Worm (Caenorhabditis elegans) whole organism, young adult: ENCODE measurements around the gene vhp-1.

Experiments used
- B0261.1 ChIP-seq: sonication (generic microtip); optimal IDR thresholded peaks from 2 replicates; lab custom pipeline; 2016; ENCODE audit warnings: mild to moderate bottlenecking, missing genetic modification characterization, moderate library complexity, missing compliant biosample characterization
- B0336.3 ChIP-seq: fragments of 200-800 bp; sonication (Bioruptor generic); IDR thresholded peaks from 2 replicates; pipeline ENCODE4 v1.3.6; 2022; ENCODE audit warnings: missing genetic modification characterization, missing compliant biosample characterization
- C06A6.2 ChIP-seq: fragments of 200-800 bp; sonication (Bioruptor generic); conservative IDR thresholded peaks from 2 replicates; pipeline ENCODE4 v1.3.6; 2022; ENCODE audit warnings: missing genetic modification characterization, missing compliant biosample characterization
- D2030.7 ChIP-seq: fragments of 200-800 bp; sonication (Bioruptor generic); IDR thresholded peaks from 2 replicates; pipeline ENCODE4 v1.3.6; 2022; ENCODE audit warnings: missing genetic modification reagents, missing genetic modification characterization, missing compliant biosample characterization
- F23B12.7 ChIP-seq: sonication (generic microtip); optimal IDR thresholded peaks from 2 replicates; lab custom pipeline; 2017; ENCODE audit warnings: missing genetic modification characterization, mild to moderate bottlenecking, missing compliant biosample characterization, antibody characterized with exemption, moderate library complexity; ENCODE audit not compliant: insufficient read depth
- F52B5.7 ChIP-seq: sonication (generic microtip); optimal IDR thresholded peaks from 2 replicates; lab custom pipeline; 2016; ENCODE audit warnings: mild to moderate bottlenecking, missing genetic modification characterization, missing compliant biosample characterization
- F55B11.4 ChIP-seq: sonication (generic microtip); optimal IDR thresholded peaks from 2 replicates; lab custom pipeline; 2016; ENCODE audit warnings: missing compliant biosample characterization, missing genetic modification characterization, borderline replicate concordance; ENCODE audit not compliant: insufficient read depth
- F57A8.1 ChIP-seq: fragments of 200-800 bp; sonication (Bioruptor generic); optimal IDR thresholded peaks from 2 replicates; lab custom pipeline; 2018; ENCODE audit warnings: mild to moderate bottlenecking, missing genetic modification characterization, moderate library complexity, missing compliant biosample characterization
- F57C9.4 ChIP-seq: sonication (generic microtip); optimal IDR thresholded peaks from 2 replicates; lab custom pipeline; 2017; ENCODE audit warnings: mild to moderate bottlenecking, missing genetic modification characterization, missing compliant biosample characterization
- T07F8.4 ChIP-seq: sonication (generic microtip); optimal IDR thresholded peaks from 2 replicates; lab custom pipeline; 2016; ENCODE audit warnings: mild to moderate bottlenecking, missing genetic modification characterization, moderate library complexity, missing compliant biosample characterization
- Y95B8A.8 ChIP-seq: fragments of 200-800 bp; sonication (Bioruptor generic); IDR thresholded peaks from 2 replicates; pipeline ENCODE4 v1.3.6; 2022; ENCODE audit warnings: missing genetic modification reagents, missing genetic modification characterization, missing compliant biosample characterization
- akir-1 ChIP-seq: fragments of 200-800 bp; sonication (Bioruptor generic); optimal IDR thresholded peaks from 2 replicates; lab custom pipeline; 2018; ENCODE audit warnings: mild to moderate bottlenecking, missing genetic modification characterization, moderate library complexity, missing compliant biosample characterization
- attf-3 ChIP-seq: fragments of 200-800 bp; sonication (Bioruptor generic); conservative IDR thresholded peaks from 2 replicates; pipeline ENCODE4 v1.3.6; 2022; ENCODE audit warnings: missing genetic modification reagents, missing genetic modification characterization, missing compliant biosample characterization
- attf-6 ChIP-seq: fragments of 200-800 bp; sonication (Bioruptor generic); IDR thresholded peaks from 2 replicates; pipeline ENCODE4 v1.3.6; 2022; ENCODE audit warnings: missing genetic modification reagents, missing genetic modification characterization, missing compliant biosample characterization
- bed-2 ChIP-seq: fragments of 200-800 bp; sonication (Bioruptor generic); IDR thresholded peaks from 2 replicates; pipeline ENCODE4 v1.3.6; 2022; ENCODE audit warnings: missing genetic modification reagents, missing genetic modification characterization, missing compliant biosample characterization
- ccch-3 ChIP-seq: fragments of 200-800 bp; sonication (Bioruptor generic); optimal IDR thresholded peaks from 2 replicates; lab custom pipeline; 2018; ENCODE audit warnings: mild to moderate bottlenecking, missing genetic modification characterization, missing compliant biosample characterization
- ceh-27 ChIP-seq: fragments of 200-800 bp; sonication (Bioruptor generic); optimal IDR thresholded peaks from 2 replicates; lab custom pipeline; 2018; ENCODE audit warnings: mild to moderate bottlenecking, missing genetic modification characterization, moderate library complexity, missing compliant biosample characterization
- ceh-58 ChIP-seq: fragments of 200-800 bp; sonication (Bioruptor generic); IDR thresholded peaks from 2 replicates; pipeline ENCODE4 v1.3.6; 2022; ENCODE audit warnings: missing genetic modification characterization, missing compliant biosample characterization
- ceh-79 ChIP-seq: sonication (generic microtip); optimal IDR thresholded peaks from 2 replicates; lab custom pipeline; 2017; ENCODE audit warnings: mild to moderate bottlenecking, missing genetic modification characterization, missing compliant biosample characterization
- die-1 ChIP-seq: sonication (generic microtip); optimal IDR thresholded peaks from 2 replicates; lab custom pipeline; 2016; ENCODE audit warnings: missing genotype, mild to moderate bottlenecking, missing genetic modification characterization, missing compliant biosample characterization
- egl-18 ChIP-seq: fragments of 200-800 bp; sonication (Bioruptor generic); IDR thresholded peaks from 2 replicates; pipeline ENCODE4 v1.3.6; 2022; ENCODE audit warnings: missing genetic modification reagents, missing genetic modification characterization, missing compliant biosample characterization
- egrh-3 ChIP-seq: fragments of 200-800 bp; sonication (Bioruptor generic); IDR thresholded peaks from 2 replicates; pipeline ENCODE4 v1.3.6; 2022; ENCODE audit warnings: missing genetic modification reagents, missing genetic modification characterization, missing compliant biosample characterization
- ekl-4 ChIP-seq: fragments of 200-800 bp; sonication (Bioruptor generic); IDR thresholded peaks from 2 replicates; pipeline ENCODE4 v1.3.6; 2022; ENCODE audit warnings: missing genetic modification reagents, missing genetic modification characterization, missing compliant biosample characterization
- ets-4 ChIP-seq: fragments of 200-800 bp; sonication (Bioruptor generic); optimal IDR thresholded peaks from 2 replicates; lab custom pipeline; 2018; ENCODE audit warnings: mild to moderate bottlenecking, missing genetic modification characterization, missing compliant biosample characterization
- fkh-3 ChIP-seq: sonication (generic microtip); optimal IDR thresholded peaks from 2 replicates; lab custom pipeline; 2016; ENCODE audit warnings: mild to moderate bottlenecking, missing genetic modification characterization, missing compliant biosample characterization
- hlh-12 ChIP-seq: sonication (generic microtip); optimal IDR thresholded peaks from 2 replicates; lab custom pipeline; 2016; ENCODE audit warnings: missing genetic modification characterization, missing compliant biosample characterization
- hrde-1 ChIP-seq: sonication (generic microtip); optimal IDR thresholded peaks from 2 replicates; lab custom pipeline; 2016; ENCODE audit warnings: missing genetic modification characterization, mild to moderate bottlenecking, missing compliant biosample characterization, moderate library complexity, missing genotype, missing genetic modification reagents, borderline replicate concordance
- let-607 ChIP-seq, 2 experiments: fragments of 200-800 bp in 1 of 2; sonication (Bioruptor generic) in 1 of 2; sonication (generic microtip) in 1 of 2; optimal IDR thresholded peaks; 2 replicates each; lab custom pipeline; 2016 to 2018; ENCODE audit warnings: mild to moderate bottlenecking in 2 of 2, missing compliant biosample characterization in 2 of 2, missing genetic modification characterization in 2 of 2, moderate library complexity in 2 of 2, missing genotype in 1 of 2
- lin-54 ChIP-seq: fragments of 200-800 bp; sonication (Bioruptor generic); optimal IDR thresholded peaks from 2 replicates; lab custom pipeline; 2018; ENCODE audit warnings: mild to moderate bottlenecking, missing genetic modification characterization, missing compliant biosample characterization
- lir-1 ChIP-seq: fragments of 200-800 bp; sonication (Bioruptor generic); conservative IDR thresholded peaks from 2 replicates; pipeline ENCODE4 v1.3.6; 2022; ENCODE audit warnings: missing genetic modification reagents, missing genetic modification characterization, missing compliant biosample characterization
- lsl-1 ChIP-seq: fragments of 200-800 bp; sonication (Bioruptor generic); optimal IDR thresholded peaks from 2 replicates; lab custom pipeline; 2018; ENCODE audit warnings: mild to moderate bottlenecking, missing genetic modification characterization, moderate library complexity, missing compliant biosample characterization
- madf-8 ChIP-seq: fragments of 200-800 bp; sonication (Bioruptor generic); conservative IDR thresholded peaks from 2 replicates; pipeline ENCODE4 v1.3.6; 2022; ENCODE audit warnings: missing genetic modification reagents, missing genetic modification characterization, missing compliant biosample characterization
- mcd-1 ChIP-seq: fragments of 200-800 bp; sonication (Bioruptor generic); IDR thresholded peaks from 2 replicates; pipeline ENCODE4 v1.3.6; 2022; ENCODE audit warnings: missing genetic modification reagents, missing genetic modification characterization, missing compliant biosample characterization
- mel-28 ChIP-seq: sonication (generic microtip); optimal IDR thresholded peaks from 2 replicates; lab custom pipeline; 2016; ENCODE audit warnings: borderline replicate concordance, mild to moderate bottlenecking, missing genetic modification characterization, missing compliant biosample characterization
- mes-4 ChIP-seq: sonication (generic microtip); optimal IDR thresholded peaks from 2 replicates; lab custom pipeline; 2016; ENCODE audit warnings: missing genotype, missing genetic modification characterization, missing compliant biosample characterization
- mxl-1 ChIP-seq: sonication (generic microtip); optimal IDR thresholded peaks from 2 replicates; lab custom pipeline; 2016; ENCODE audit warnings: missing genetic modification characterization, missing compliant biosample characterization
- nfya-2 ChIP-seq: fragments of 200-800 bp; sonication (Bioruptor generic); IDR thresholded peaks from 2 replicates; pipeline ENCODE4 v1.3.6; 2022; ENCODE audit warnings: missing genetic modification reagents, missing genetic modification characterization, missing compliant biosample characterization
- nhr-179 ChIP-seq: sonication (generic microtip); optimal IDR thresholded peaks from 2 replicates; lab custom pipeline; 2016; ENCODE audit warnings: mild to moderate bottlenecking, missing genetic modification characterization, missing compliant biosample characterization
- pbrm-1 ChIP-seq: fragments of 200-800 bp; sonication (Bioruptor generic); IDR thresholded peaks from 2 replicates; pipeline ENCODE4 v1.3.6; 2022; ENCODE audit warnings: missing genetic modification reagents, missing genetic modification characterization, missing compliant biosample characterization
- repo-1 ChIP-seq: sonication (generic microtip); optimal IDR thresholded peaks from 2 replicates; lab custom pipeline; 2017; ENCODE audit warnings: mild to moderate bottlenecking, missing genetic modification characterization, missing compliant biosample characterization
- rpc-1 ChIP-seq, 2 experiments: fragments of 150-350 bp in 1 of 2; sonication (generic microtip) in 1 of 2; optimal IDR thresholded peaks; 2 replicates each; lab custom pipeline; 2014 to 2018; ENCODE audit warnings: missing biosample characterization in 1 of 2, missing genetic modification characterization in 1 of 2, missing genetic modification reagents in 1 of 2, missing genotype in 1 of 2
- sdz-38 ChIP-seq: sonication (generic microtip); optimal IDR thresholded peaks from 2 replicates; lab custom pipeline; 2016; ENCODE audit warnings: missing genotype, missing genetic modification characterization, missing compliant biosample characterization
- snpc-1.3 ChIP-seq: sonication (generic microtip); optimal IDR thresholded peaks from 2 replicates; lab custom pipeline; 2017; ENCODE audit warnings: missing genetic modification characterization, mild to moderate bottlenecking, missing compliant biosample characterization, antibody characterized with exemption, moderate library complexity, missing genotype, missing genetic modification reagents; ENCODE audit not compliant: insufficient read depth
- sptf-2 ChIP-seq: fragments of 200-800 bp; sonication (Bioruptor generic); optimal IDR thresholded peaks from 2 replicates; lab custom pipeline; 2018; ENCODE audit warnings: mild to moderate bottlenecking, missing genetic modification characterization, missing compliant biosample characterization
- tbp1 ChIP-seq: fragments of 200-800 bp; sonication (Bioruptor generic); optimal IDR thresholded peaks from 2 replicates; lab custom pipeline; 2018; ENCODE audit warnings: mild to moderate bottlenecking, missing genetic modification characterization, missing compliant biosample characterization
- unc-62 ChIP-seq: fragments of 150-350 bp; optimal IDR thresholded peaks from 2 replicates; lab custom pipeline; 2014; ENCODE audit warnings: missing biosample characterization, missing genetic modification reagents, missing genetic modification characterization
- zim-3 ChIP-seq: sonication (generic microtip); optimal IDR thresholded peaks from 2 replicates; lab custom pipeline; 2017; ENCODE audit warnings: mild to moderate bottlenecking, missing genetic modification characterization, moderate library complexity, missing compliant biosample characterization

The vhp-1 gene

DNA sequence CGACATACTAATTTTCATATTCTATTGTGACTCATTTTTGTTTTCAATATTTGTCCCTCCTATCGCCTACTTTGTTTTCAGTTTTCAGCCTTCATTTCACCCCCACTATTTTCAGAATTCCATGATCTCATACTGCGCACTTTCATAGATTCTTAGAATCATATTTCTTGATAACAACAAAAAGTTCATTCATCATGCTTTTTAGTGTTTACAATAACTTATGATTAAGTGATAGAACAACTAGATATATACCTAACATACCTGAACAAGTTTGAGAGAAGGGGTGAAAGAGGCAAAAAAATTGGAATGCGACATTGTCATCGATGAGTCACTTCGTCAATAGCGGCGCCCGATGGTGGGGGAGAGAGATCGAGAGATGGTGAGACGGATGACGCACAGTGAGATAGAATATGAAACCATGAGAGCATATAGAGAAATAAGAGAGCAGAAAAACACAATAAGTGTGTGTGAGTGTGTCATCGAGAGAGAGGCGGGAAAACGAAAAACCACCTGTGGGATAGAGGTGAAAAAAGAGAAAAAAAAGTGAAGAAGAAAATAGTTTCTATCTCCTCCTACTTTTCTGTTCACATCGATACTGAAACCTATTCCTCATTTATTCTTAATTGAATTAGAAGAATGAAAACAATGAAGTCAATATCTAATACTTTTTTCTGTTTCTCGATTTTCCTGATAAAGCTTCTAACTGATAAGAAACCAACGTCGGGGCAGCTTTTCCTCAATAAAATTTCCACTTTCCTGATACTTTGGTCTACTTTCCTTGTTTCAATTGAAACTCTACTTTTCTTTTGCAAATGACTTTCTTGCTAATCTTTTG, 13.8 kb downstream of the vhp-1 start (continued):
- TF ChIP-seq lin-54 (GFP tag; lab: Kevin White, UChicago) = peak; percentile 30
- no peak for TF ChIP-seq let-607 (tag; optimal IDR thresholded peaks at IDR 0.05; lab: Kevin White, UChicago)
- peak; percentile 5 for TF ChIP-seq die-1 (tag; lab: Kevin White, UChicago)
- no peak for TF ChIP-seq lir-1 (GFP tag; lab: Robert Waterston, UW)
- peak; percentile 54 for TF ChIP-seq unc-62
- no peak for TF ChIP-seq fkh-3 (tag; lab: Kevin White, UChicago)
- TF ChIP-seq mel-28 (tag; lab: Kevin White, UChicago) = no peak
- TF ChIP-seq F57A8.1 = no peak
- TF ChIP-seq akir-1 (GFP tag; lab: Kevin White, UChicago) = no peak
- TF ChIP-seq tbp1 (GFP tag; lab: Kevin White, UChicago) = peak; percentile 21
- 0 out of 2 replicates have a peak, but pooled peaks have one; percentile 36 for TF ChIP-seq B0336.3 (GFP tag; lab: Robert Waterston, UW)
- no peak for TF ChIP-seq nhr-179 (tag; lab: Kevin White, UChicago)
- no peak for TF ChIP-seq rpc-1 (optimal IDR thresholded peaks at IDR 0.05; lab: Kevin White, UChicago)
- TF ChIP-seq rpc-1 (tag; optimal IDR thresholded peaks at IDR 0.05; lab: Kevin White, UChicago) = no peak
- TF ChIP-seq F23B12.7 = no peak
- TF ChIP-seq T07F8.4 (tag; lab: Kevin White, UChicago) = no peak
- TF ChIP-seq madf-8 (GFP tag; lab: Robert Waterston, UW) = no peak
- TF ChIP-seq attf-3 (GFP tag; lab: Robert Waterston, UW) = no peak
- TF ChIP-seq mes-4 (tag; lab: Kevin White, UChicago) = no peak
- no peak for TF ChIP-seq nfya-2
- TF ChIP-seq pbrm-1 (GFP tag; lab: Robert Waterston, UW) = peak; percentile 43; the same call in 1 of the 2 replicates
- no peak for TF ChIP-seq sdz-38
- TF ChIP-seq ceh-27 = peak; percentile 63
- no peak for TF ChIP-seq ceh-79 (tag; lab: Kevin White, UChicago)
- no peak for TF ChIP-seq egl-18 (GFP tag; lab: Robert Waterston, UW)
- no peak for TF ChIP-seq snpc-1.3 (tag; lab: Kevin White, UChicago)
- TF ChIP-seq repo-1 (tag; lab: Kevin White, UChicago) = no peak
- TF ChIP-seq egrh-3 = no peak
- TF ChIP-seq F55B11.4 (tag; lab: Kevin White, UChicago) = no peak
- no peak for TF ChIP-seq ccch-3 (GFP tag; lab: Kevin White, UChicago)
- no peak for TF ChIP-seq D2030.7 (GFP tag; lab: Robert Waterston, UW)
- TF ChIP-seq ets-4 (GFP tag; lab: Kevin White, UChicago) = no peak
- no peak for TF ChIP-seq sptf-2 (GFP tag; lab: Kevin White, UChicago)
- TF ChIP-seq attf-6 = no peak
- no peak for TF ChIP-seq F57C9.4 (tag; lab: Kevin White, UChicago)
- TF ChIP-seq C06A6.2 (GFP tag; lab: Robert Waterston, UW) = 0 out of 2 replicates have a peak, but pooled peaks have one; percentile 10
- TF ChIP-seq ekl-4 (GFP tag; lab: Robert Waterston, UW) = no peak
- TF ChIP-seq mcd-1 (GFP tag; lab: Robert Waterston, UW) = peak; percentile 40; the same call in 1 of the 2 replicates
- TF ChIP-seq zim-3 = no peak
- TF ChIP-seq B0261.1 (tag; lab: Kevin White, UChicago) = no peak
- TF ChIP-seq Y95B8A.8 (GFP tag; lab: Robert Waterston, UW) = no peak
- no peak for TF ChIP-seq bed-2 (GFP tag; lab: Robert Waterston, UW)
- no peak for TF ChIP-seq ceh-58 (GFP tag; lab: Robert Waterston, UW)
- no peak for TF ChIP-seq hrde-1
- TF ChIP-seq mxl-1 (tag; lab: Kevin White, UChicago) = no peak
- no peak for TF ChIP-seq F52B5.7 (tag; lab: Kevin White, UChicago)
- TF ChIP-seq hlh-12 (tag; lab: Kevin White, UChicago) = no peak
- no peak for TF ChIP-seq lsl-1 (GFP tag; lab: Kevin White, UChicago)
